Fruit fly (Drosophila melanogaster): ENCODE data around the gene CG33796.

Gene CG33796

dm6 chr3L:16201028-16201427 is 31.1 kb upstream of the CG33796 start, which contains the start of gene dls:
TSS of gene dls (plus strand) at chr3L:16201328.
- TF ChIP-seq Clk (GFP tag; optimal IDR thresholded peaks at IDR 0.05): no peak
- TF ChIP-seq toe (GFP tag; optimal IDR thresholded peaks at IDR 0.05): no peak
- no peak for TF ChIP-seq CG11617 (GFP tag; optimal IDR thresholded peaks at IDR 0.05)
- no peak for TF ChIP-seq CG7101 (tag; optimal IDR thresholded peaks at IDR 0.05)
- no peak for TF ChIP-seq Hr96 (GFP tag; optimal IDR thresholded peaks at IDR 0.05)
- no peak for TF ChIP-seq bab1 (GFP tag; optimal IDR thresholded peaks at IDR 0.05)
- no peak for TF ChIP-seq kay (GFP tag; ENCODE audit: borderline replicate concordance)
- TF ChIP-seq tj (GFP tag; optimal IDR thresholded peaks at IDR 0.05): no peak
- TF ChIP-seq Mnt (GFP tag; optimal IDR thresholded peaks at IDR 0.05): no peak

- TF ChIP-seq bab1 (GFP tag; optimal IDR thresholded peaks at IDR 0.05) (no peak), toe (GFP tag; optimal IDR thresholded peaks at IDR 0.05) (no peak)
Measured at dm6 chr3L:16199929-16200328, 30.0 kb upstream of the CG33796 start, which contains the start of gene CG33689. TSS of gene CG33689 (plus strand) at chr3L:16200229.

- TF ChIP-seq tj (GFP tag; optimal IDR thresholded peaks at IDR 0.05) (no peak), bab1 (GFP tag; optimal IDR thresholded peaks at IDR 0.05) (no peak), kay (GFP tag; ENCODE audit: borderline replicate concordance) (no peak), cnc (optimal IDR thresholded peaks at IDR 0.05) (no peak), CG12768 (GFP tag; optimal IDR thresholded peaks at IDR 0.05) (no peak), CG5204 (GFP tag; optimal IDR thresholded peaks at IDR 0.05) (no peak), Mnt (GFP tag; optimal IDR thresholded peaks at IDR 0.05) (no peak), Clk (GFP tag; optimal IDR thresholded peaks at IDR 0.05) (no peak), toe (GFP tag; optimal IDR thresholded peaks at IDR 0.05) (no peak), Hr96 (GFP tag; optimal IDR thresholded peaks at IDR 0.05) (no peak), CG14711 (tag; optimal IDR thresholded peaks at IDR 0.05) (no peak), CG7045 (GFP tag; optimal IDR thresholded peaks at IDR 0.05) (no peak), ovo (GFP tag; optimal IDR thresholded peaks at IDR 0.05) (no peak), CG1620 (GFP tag; optimal IDR thresholded peaks at IDR 0.05) (no peak), CG11617 (GFP tag; optimal IDR thresholded peaks at IDR 0.05) (no peak), CG33017 (tag; optimal IDR thresholded peaks at IDR 0.05) (no peak), Crg-1 (GFP tag; optimal IDR thresholded peaks at IDR 0.05) (no peak), pad (GFP tag; optimal IDR thresholded peaks at IDR 0.05) (no peak)
Measured at dm6 chr3L:16198920-16199319, 29.0 kb upstream of the CG33796 start, which contains the start of gene CG33688. TSS of gene CG33688 (plus strand) at chr3L:16199220.

- TF ChIP-seq CG33017 (tag; optimal IDR thresholded peaks at IDR 0.05) (no peak), CG11617 (GFP tag; optimal IDR thresholded peaks at IDR 0.05) (no peak), Mnt (GFP tag; optimal IDR thresholded peaks at IDR 0.05) (no peak), toe (GFP tag; optimal IDR thresholded peaks at IDR 0.05) (no peak), ovo (GFP tag; optimal IDR thresholded peaks at IDR 0.05) (no peak), kay (GFP tag; ENCODE audit: borderline replicate concordance) (no peak), CG5204 (GFP tag; optimal IDR thresholded peaks at IDR 0.05) (no peak), CG7101 (tag; optimal IDR thresholded peaks at IDR 0.05) (no peak), tj (GFP tag; optimal IDR thresholded peaks at IDR 0.05) (no peak), CG12768 (GFP tag; optimal IDR thresholded peaks at IDR 0.05) (no peak), Clk (GFP tag; optimal IDR thresholded peaks at IDR 0.05) (no peak), Hr96 (GFP tag; optimal IDR thresholded peaks at IDR 0.05) (no peak), Crg-1 (GFP tag; optimal IDR thresholded peaks at IDR 0.05) (no peak), cnc (optimal IDR thresholded peaks at IDR 0.05) (no peak), CG14711 (tag; optimal IDR thresholded peaks at IDR 0.05) (no peak), cic (GFP tag; optimal IDR thresholded peaks at IDR 0.05) (no peak), pad (GFP tag; optimal IDR thresholded peaks at IDR 0.05) (no peak), CG1620 (GFP tag; optimal IDR thresholded peaks at IDR 0.05) (no peak), bab1 (GFP tag; optimal IDR thresholded peaks at IDR 0.05) (no peak), CG7045 (GFP tag; optimal IDR thresholded peaks at IDR 0.05) (no peak)
Measured at dm6 chr3L:16197450-16197918, 27.6 kb upstream of the CG33796 start, which contains the start of gene CG33687. TSS of gene CG33687 (plus strand) at chr3L:16197868.

dm6 chr3L:16196588-16197183 is 26.8 kb upstream of the CG33796 start:
- no peak for TF ChIP-seq CG5204 (GFP tag; optimal IDR thresholded peaks at IDR 0.05)
- TF ChIP-seq cic (GFP tag; optimal IDR thresholded peaks at IDR 0.05): no peak
- TF ChIP-seq Hr96 (GFP tag; optimal IDR thresholded peaks at IDR 0.05): no peak
- TF ChIP-seq CG12768 (GFP tag; optimal IDR thresholded peaks at IDR 0.05): no peak
- no peak for TF ChIP-seq tj (GFP tag; optimal IDR thresholded peaks at IDR 0.05)
- TF ChIP-seq CG7101 (tag; optimal IDR thresholded peaks at IDR 0.05): no peak

- no peak for TF ChIP-seq CG1620 (GFP tag; optimal IDR thresholded peaks at IDR 0.05)
- no peak for TF ChIP-seq cic (GFP tag; optimal IDR thresholded peaks at IDR 0.05)
- TF ChIP-seq Mnt (GFP tag; optimal IDR thresholded peaks at IDR 0.05): no peak
- TF ChIP-seq CG33017 (tag; optimal IDR thresholded peaks at IDR 0.05): no peak
Measured at dm6 chr3L:16195476-16195958, 25.6 kb upstream of the CG33796 start.
